Fruit fly (Drosophila melanogaster) whole organism, embryonic: ENCODE results near the gene Snm1.

Experiments
- B-H2 ChIP-seq: fragments of 200-800 bp; sonication (Bioruptor generic); optimal IDR thresholded peaks from 2 replicates; lab custom pipeline; 2018; ENCODE audit warnings: missing biosample characterization, mild to moderate bottlenecking, missing genetic modification characterization
- CG10979 ChIP-seq: fragments of 200-800 bp; sonication (Bioruptor generic); optimal IDR thresholded peaks from 2 replicates; lab custom pipeline; 2018; ENCODE audit warnings: missing biosample characterization, mild to moderate bottlenecking, missing genetic modification characterization, moderate library complexity
- CG11093 ChIP-seq: fragments of 200-800 bp; sonication (Bioruptor generic); IDR thresholded peaks from 3 replicates; pipeline ENCODE4 v1.3.6; 2022; ENCODE audit warnings: missing biosample characterization, missing genetic modification characterization
- CG11398 ChIP-seq: fragments of 200-800 bp; sonication (Bioruptor generic); optimal IDR thresholded peaks from 2 replicates; lab custom pipeline; 2016; ENCODE audit warnings: missing biosample characterization, missing genetic modification characterization
- CG11696 ChIP-seq: fragments of 200-800 bp; sonication (Bioruptor generic); IDR thresholded peaks from 2 replicates; pipeline ENCODE4 v1.3.6; 2022; ENCODE audit warnings: missing biosample characterization, missing genetic modification characterization
- CG11723 ChIP-seq: fragments of 200-800 bp; sonication (Bioruptor generic); optimal IDR thresholded peaks from 2 replicates; lab custom pipeline; 2017; ENCODE audit warnings: missing biosample characterization, mild to moderate bottlenecking, missing genetic modification characterization
- CG12071 ChIP-seq: fragments of 200-800 bp; sonication (Bioruptor generic); optimal IDR thresholded peaks from 3 replicates; lab custom pipeline; 2018; ENCODE audit warnings: missing biosample characterization, mild to moderate bottlenecking, missing genetic modification characterization
- CG14710 ChIP-seq: fragments of 200-800 bp; sonication (Bioruptor generic); optimal IDR thresholded peaks from 3 replicates; lab custom pipeline; 2019; ENCODE audit warnings: missing biosample characterization, mild to moderate bottlenecking, missing genetic modification characterization, moderate library complexity
- CG14965 ChIP-seq: fragments of 200-800 bp; sonication (Bioruptor generic); optimal IDR thresholded peaks from 2 replicates; lab custom pipeline; 2016; ENCODE audit warnings: missing biosample characterization, missing genetic modification characterization, borderline replicate concordance
- CG15601 ChIP-seq: fragments of 200-800 bp; sonication (Bioruptor generic); optimal IDR thresholded peaks from 3 replicates; lab custom pipeline; 2019; ENCODE audit warnings: missing biosample characterization, mild to moderate bottlenecking, missing genetic modification characterization, moderate library complexity
- CG1602 ChIP-seq: fragments of 200-800 bp; sonication (Bioruptor generic); optimal IDR thresholded peaks from 3 replicates; lab custom pipeline; 2016; ENCODE audit warnings: missing biosample characterization, missing genetic modification characterization
- CG1603 ChIP-seq: fragments of 200-800 bp; sonication (Bioruptor generic); optimal IDR thresholded peaks from 2 replicates; lab custom pipeline; 2019; ENCODE audit warnings: missing biosample characterization, mild to moderate bottlenecking, missing genetic modification characterization, moderate library complexity
- CG16813 ChIP-seq: fragments of 200-800 bp; sonication (Bioruptor generic); IDR thresholded peaks from 3 replicates; pipeline ENCODE4 v1.3.6; 2022; ENCODE audit warnings: missing biosample characterization, missing genetic modification characterization; ENCODE audit not compliant: partially characterized antibody
- CG18599 ChIP-seq: fragments of 200-800 bp; sonication (Bioruptor generic); optimal IDR thresholded peaks from 3 replicates; lab custom pipeline; 2017; ENCODE audit warnings: missing biosample characterization, missing genetic modification characterization, mild to moderate bottlenecking, moderate library complexity, missing genetic modification reagents
- CG2116 ChIP-seq: fragments of 200-800 bp; sonication (Bioruptor generic); optimal IDR thresholded peaks from 3 replicates; lab custom pipeline; 2018; ENCODE audit warnings: missing biosample characterization, mild to moderate bottlenecking, missing genetic modification characterization
- CG2120 ChIP-seq: fragments of 200-800 bp; sonication (Bioruptor generic); optimal IDR thresholded peaks from 3 replicates; lab custom pipeline; 2016; ENCODE audit warnings: missing biosample characterization, missing genetic modification characterization
- CG2712 ChIP-seq: fragments of 200-800 bp; optimal IDR thresholded peaks from 3 replicates; lab custom pipeline; 2019; ENCODE audit warnings: missing biosample characterization, mild to moderate bottlenecking, missing genetic modification characterization, moderate library complexity
- CG3726 ChIP-seq: fragments of 200-800 bp; sonication (Bioruptor generic); IDR thresholded peaks from 3 replicates; pipeline ENCODE4, ENCODE4 v1.3.6; 2022; ENCODE audit warnings: missing biosample characterization, missing genetic modification characterization
- CG3847 ChIP-seq: fragments of 200-800 bp; sonication (Bioruptor generic); IDR thresholded peaks from 2 replicates; pipeline ENCODE4 v1.3.6; 2022; ENCODE audit warnings: missing biosample characterization, missing genetic modification characterization
- CG3995 ChIP-seq: fragments of 200-800 bp; sonication (Bioruptor generic); optimal IDR thresholded peaks from 3 replicates; lab custom pipeline; 2016; ENCODE audit warnings: missing biosample characterization, missing genetic modification characterization
- CG4617 ChIP-seq: fragments of 200-800 bp; sonication (Bioruptor generic); optimal IDR thresholded peaks from 3 replicates; lab custom pipeline; 2016; ENCODE audit warnings: missing biosample characterization, missing genetic modification characterization, borderline replicate concordance
- CG6254 ChIP-seq: fragments of 200-800 bp; sonication (Bioruptor generic); optimal IDR thresholded peaks from 3 replicates; lab custom pipeline; 2017; ENCODE audit warnings: mild to moderate bottlenecking, missing biosample characterization, missing genetic modification reagents, missing genetic modification characterization
- CG6854 ChIP-seq: fragments of 200-800 bp; sonication (Bioruptor generic); optimal IDR thresholded peaks from 3 replicates; lab custom pipeline; 2017; ENCODE audit warnings: missing biosample characterization, mild to moderate bottlenecking, missing genetic modification characterization
- CG7745 ChIP-seq: fragments of 200-800 bp; sonication (Bioruptor generic); optimal IDR thresholded peaks from 2 replicates; lab custom pipeline; 2018; ENCODE audit warnings: missing biosample characterization, mild to moderate bottlenecking, missing genetic modification characterization, moderate library complexity
- Dip3 ChIP-seq: fragments of 200-800 bp; sonication (Bioruptor generic); optimal IDR thresholded peaks from 3 replicates; lab custom pipeline; 2016; ENCODE audit warnings: missing biosample characterization, missing genetic modification characterization
- H15 ChIP-seq: fragments of 200-800 bp; sonication (Bioruptor generic); IDR thresholded peaks from 3 replicates; pipeline ENCODE4 v1.3.6; 2022; ENCODE audit warnings: missing biosample characterization, missing genetic modification characterization
- H2.0 ChIP-seq: fragments of 200-800 bp; sonication (Bioruptor generic); IDR thresholded peaks from 2 replicates; pipeline ENCODE4 v1.3.6; 2022; ENCODE audit warnings: missing biosample characterization, missing genetic modification characterization
- HLH54F ChIP-seq: fragments of 200-800 bp; sonication (Bioruptor generic); optimal IDR thresholded peaks from 3 replicates; lab custom pipeline; 2016; ENCODE audit warnings: missing biosample characterization, missing genetic modification characterization
- Hey ChIP-seq: fragments of 200-800 bp; sonication (Bioruptor generic); optimal IDR thresholded peaks from 3 replicates; lab custom pipeline; 2018; ENCODE audit warnings: missing biosample characterization, mild to moderate bottlenecking, missing genetic modification characterization
- HmgD ChIP-seq: fragments of 200-800 bp; sonication (Bioruptor generic); optimal IDR thresholded peaks from 3 replicates; lab custom pipeline; 2016; ENCODE audit warnings: missing biosample characterization, missing genetic modification characterization
- Neu2 ChIP-seq: fragments of 200-800 bp; sonication (Bioruptor generic); optimal IDR thresholded peaks from 3 replicates; lab custom pipeline; 2016; ENCODE audit warnings: missing biosample characterization, missing genetic modification characterization, borderline replicate concordance
- Nf-YC ChIP-seq: fragments of 200-800 bp; optimal IDR thresholded peaks from 3 replicates; lab custom pipeline; 2019; ENCODE audit warnings: missing biosample characterization, mild to moderate bottlenecking, missing genetic modification characterization, moderate library complexity
- Oli ChIP-seq: fragments of 200-800 bp; sonication (Bioruptor generic); optimal IDR thresholded peaks from 2 replicates; lab custom pipeline; 2018; ENCODE audit warnings: missing biosample characterization, mild to moderate bottlenecking, missing genetic modification characterization, moderate library complexity
- al ChIP-seq: fragments of 200-800 bp; sonication (Bioruptor generic); IDR thresholded peaks from 2 replicates; pipeline ENCODE4 v1.3.6; 2022; ENCODE audit warnings: missing biosample characterization, missing genetic modification characterization
- cad ChIP-seq: fragments of >200 bp; optimal IDR thresholded peaks from 2 replicates; lab custom pipeline; 2017; ENCODE audit warnings: missing biosample characterization, missing genetic modification characterization
- crc ChIP-seq: fragments of 200-800 bp; sonication (Bioruptor generic); optimal IDR thresholded peaks from 2 replicates; lab custom pipeline; 2016; ENCODE audit warnings: missing biosample characterization, missing genetic modification characterization
- crol ChIP-seq: fragments of 200-800 bp; sonication (Bioruptor generic); IDR thresholded peaks from 2 replicates; pipeline ENCODE4 v1.3.6; 2022; ENCODE audit warnings: missing biosample characterization, missing genetic modification characterization
- crp ChIP-seq, 2 experiments: fragments of 200-800 bp; sonication (Bioruptor generic); optimal IDR thresholded peaks; 2 replicates in 1 of 2; 3 replicates in 1 of 2; lab custom pipeline; 2017; ENCODE audit warnings: missing biosample characterization in 2 of 2, missing genetic modification characterization in 2 of 2, mild to moderate bottlenecking in 1 of 2, moderate library complexity in 1 of 2
- dysf ChIP-seq: fragments of 200-800 bp; sonication (Bioruptor generic); IDR thresholded peaks from 3 replicates; pipeline ENCODE4 v1.3.6; 2022; ENCODE audit warnings: missing biosample characterization, missing genetic modification characterization
- gro ChIP-seq: fragments of 200-800 bp; sonication (Bioruptor generic); optimal IDR thresholded peaks from 2 replicates; lab custom pipeline; 2016; ENCODE audit warnings: missing biosample characterization, missing genetic modification characterization
- jumu ChIP-seq: fragments of 200-800 bp; sonication (Bioruptor generic); optimal IDR thresholded peaks from 3 replicates; lab custom pipeline; 2016; ENCODE audit warnings: missing biosample characterization, missing genetic modification characterization
- lbe ChIP-seq: fragments of 200-800 bp; sonication (Bioruptor generic); optimal IDR thresholded peaks from 2 replicates; lab custom pipeline; 2016; ENCODE audit warnings: missing biosample characterization, mild to moderate bottlenecking, missing genetic modification characterization
- mirr ChIP-seq: fragments of 200-800 bp; sonication (Bioruptor generic); optimal IDR thresholded peaks from 3 replicates; lab custom pipeline; 2018; ENCODE audit warnings: missing biosample characterization, mild to moderate bottlenecking, missing genetic modification characterization
- salm ChIP-seq: fragments of 200-800 bp; sonication (Bioruptor generic); optimal IDR thresholded peaks from 2 replicates; lab custom pipeline; 2018; ENCODE audit warnings: missing biosample characterization, mild to moderate bottlenecking, missing genetic modification characterization
- schlank ChIP-seq: fragments of 200-800 bp; sonication (Bioruptor generic); optimal IDR thresholded peaks from 2 replicates; lab custom pipeline; 2018; ENCODE audit warnings: missing biosample characterization, mild to moderate bottlenecking, missing genetic modification characterization
- sens-2 ChIP-seq: fragments of 200-800 bp; sonication (Bioruptor generic); IDR thresholded peaks from 2 replicates; pipeline ENCODE4 v1.3.6; 2022; ENCODE audit warnings: missing biosample characterization, missing genetic modification characterization
- seq ChIP-seq: fragments of 200-800 bp; sonication (Bioruptor generic); IDR thresholded peaks from 2 replicates; pipeline ENCODE4 v1.3.6; 2022; ENCODE audit warnings: missing biosample characterization, missing genetic modification characterization
- shn ChIP-seq: fragments of 200-800 bp; sonication (Bioruptor generic); optimal IDR thresholded peaks from 3 replicates; lab custom pipeline; 2016; ENCODE audit warnings: missing biosample characterization, missing genetic modification characterization
- sima ChIP-seq: fragments of 200-800 bp; sonication (Bioruptor generic); optimal IDR thresholded peaks from 2 replicates; lab custom pipeline; 2016; ENCODE audit warnings: missing biosample characterization, missing genetic modification characterization
- ssp ChIP-seq: fragments of 200-800 bp; sonication (Bioruptor generic); IDR thresholded peaks from 2 replicates; pipeline ENCODE4 v1.3.6; 2022; ENCODE audit warnings: missing biosample characterization, missing genetic modification characterization
- tap ChIP-seq: fragments of 200-800 bp; optimal IDR thresholded peaks from 3 replicates; lab custom pipeline; 2019; ENCODE audit warnings: missing biosample characterization, mild to moderate bottlenecking, missing genetic modification characterization, moderate library complexity

Snm1 gene

DNA sequence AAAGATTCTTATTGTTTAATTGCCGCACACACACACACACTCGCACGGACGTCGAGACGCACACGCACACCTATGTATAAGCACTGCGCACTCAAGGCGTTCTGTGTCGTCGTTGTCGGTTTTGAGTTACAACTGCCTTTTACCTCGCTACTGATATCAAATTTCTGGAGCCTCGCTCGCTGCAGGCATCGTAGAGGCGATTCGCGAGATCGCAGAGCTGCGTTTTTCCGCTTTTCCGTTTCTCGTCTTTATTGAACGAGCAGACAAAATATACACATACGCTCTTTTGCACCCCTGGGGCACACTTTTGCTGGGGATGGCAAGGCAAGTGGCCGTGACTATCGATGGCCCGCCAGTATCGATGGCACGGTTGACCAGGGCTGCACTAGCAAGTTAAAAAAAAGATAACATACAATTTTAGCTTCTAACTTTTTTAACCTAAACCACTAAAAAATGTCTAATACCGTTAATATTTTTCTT lies 7.4 kb upstream of the Snm1 start, which contains the start of gene CG2519 (continued):
- 0 out of 2 replicates have a peak, but pooled peaks have one; percentile 62 for TF ChIP-seq CG3847 (GFP tag; lab: Robert Waterston, UW)
- TF ChIP-seq CG4617 (GFP tag; lab: Kevin White, UChicago): peak; percentile 86
- peak; percentile 21 for TF ChIP-seq CG6254
- TF ChIP-seq mirr (GFP tag; lab: Kevin White, UChicago): no peak
- TF ChIP-seq CG6854 (GFP tag; lab: Kevin White, UChicago): no peak
- no peak for TF ChIP-seq schlank
- no peak for TF ChIP-seq Oli (tag; lab: Kevin White, UChicago)
- peak; percentile 43 for TF ChIP-seq CG10979 (tag; lab: Kevin White, UChicago)
- peak; percentile 65 for TF ChIP-seq shn (GFP tag; lab: Kevin White, UChicago)
- TF ChIP-seq B-H2 (GFP tag; lab: Kevin White, UChicago): peak; percentile 47
- peak; percentile 52 for TF ChIP-seq Dip3
- no peak for TF ChIP-seq Nf-YC (tag; lab: Kevin White, UChicago)
- no peak for TF ChIP-seq CG12071 (GFP tag; lab: Kevin White, UChicago)
- no peak for TF ChIP-seq CG15601
- peak; percentile 78 for TF ChIP-seq HmgD (GFP tag; lab: Kevin White, UChicago)
- peak; percentile 42; the same call in 1 of the 2 replicates for TF ChIP-seq al
- TF ChIP-seq gro: peak; percentile 80
- TF ChIP-seq seq (GFP tag; lab: Robert Waterston, UW): peak; percentile 38; the same call in 1 of the 2 replicates
- no peak for TF ChIP-seq CG2712 (tag; lab: Kevin White, UChicago)
- no peak for TF ChIP-seq CG11093
- peak; percentile 87 for TF ChIP-seq CG2116
- no peak for TF ChIP-seq CG11398
- TF ChIP-seq Hey (tag; lab: Kevin White, UChicago): no peak
- no peak for TF ChIP-seq CG3726 (GFP tag; lab: Robert Waterston, UW)
- TF ChIP-seq CG1602 (GFP tag; lab: Kevin White, UChicago): peak; percentile 42
- TF ChIP-seq CG14965 (GFP tag; lab: Kevin White, UChicago): no peak
- peak; percentile 43; the same call in 2 of the 3 replicates for TF ChIP-seq dysf (GFP tag; lab: Robert Waterston, UW)
- no peak for TF ChIP-seq CG18599 (GFP tag; lab: Kevin White, UChicago)
- TF ChIP-seq lbe (GFP tag; lab: Kevin White, UChicago): no peak
- TF ChIP-seq CG11723 (GFP tag; lab: Kevin White, UChicago): no peak
- TF ChIP-seq H15: peak; percentile 45; the same call in 1 of the 3 replicates
- TF ChIP-seq CG14710 (tag; lab: Kevin White, UChicago): peak; percentile 82
- peak; percentile 69 for TF ChIP-seq HLH54F (GFP tag; lab: Kevin White, UChicago)
- no peak for TF ChIP-seq sens-2 (GFP tag; lab: Robert Waterston, UW)
- TF ChIP-seq CG7745 (tag; lab: Kevin White, UChicago): no peak
- TF ChIP-seq ssp (GFP tag; lab: Robert Waterston, UW): 0 out of 2 replicates have a peak, but pooled peaks have one; percentile 29
- no peak for TF ChIP-seq crol (GFP tag; lab: Robert Waterston, UW)
- TF ChIP-seq H2.0 (GFP tag; lab: Robert Waterston, UW): peak; percentile 52
- no peak for TF ChIP-seq CG11696 (GFP tag; lab: Robert Waterston, UW)
- peak in 1 of 2 experiments; percentile 23 for TF ChIP-seq crp (GFP tag; optimal IDR thresholded peaks at IDR 0.05; lab: Kevin White, UChicago)
- TF ChIP-seq tap (tag; lab: Kevin White, UChicago): no peak
- TF ChIP-seq CG2120: peak; percentile 81
- TF ChIP-seq crc (GFP tag; lab: Kevin White, UChicago): peak; percentile 21
- TF ChIP-seq CG16813 (GFP tag; lab: Robert Waterston, UW): peak; percentile 95
- TF ChIP-seq Neu2 (GFP tag; lab: Kevin White, UChicago): no peak
- TF ChIP-seq CG1603 (tag; lab: Kevin White, UChicago): no peak
- TF ChIP-seq salm (tag; lab: Kevin White, UChicago): no peak
- TF ChIP-seq jumu (GFP tag; lab: Kevin White, UChicago): peak; percentile 62
- TF ChIP-seq cad (GFP tag; lab: Kevin White, UChicago): no peak
- peak; percentile 71 for TF ChIP-seq CG3995 (GFP tag; lab: Kevin White, UChicago)
- no peak for TF ChIP-seq sima (GFP tag; lab: Kevin White, UChicago)
